Fruit fly (Drosophila melanogaster) whole organism, embryonic: Measurements from ENCODE around the gene CG11279.

Experiments used
- Asciz ChIP-seq: fragments of 200-800 bp; sonication (Bioruptor generic); optimal IDR thresholded peaks from 2 replicates; lab custom pipeline; 2017; ENCODE audit warnings: missing biosample characterization, mild to moderate bottlenecking, missing genetic modification characterization, missing genetic modification reagents
- Atf-2 ChIP-seq: fragments of 200-800 bp; sonication (Bioruptor generic); optimal IDR thresholded peaks from 2 replicates; lab custom pipeline; 2016; ENCODE audit warnings: missing biosample characterization, missing genetic modification characterization
- B-H2 ChIP-seq: fragments of 200-800 bp; sonication (Bioruptor generic); optimal IDR thresholded peaks from 2 replicates; lab custom pipeline; 2018; ENCODE audit warnings: missing biosample characterization, mild to moderate bottlenecking, missing genetic modification characterization
- CG11093 ChIP-seq: fragments of 200-800 bp; sonication (Bioruptor generic); IDR thresholded peaks from 3 replicates; pipeline ENCODE4 v1.3.6; 2022; ENCODE audit warnings: missing biosample characterization, missing genetic modification characterization
- CG12071 ChIP-seq: fragments of 200-800 bp; sonication (Bioruptor generic); optimal IDR thresholded peaks from 3 replicates; lab custom pipeline; 2018; ENCODE audit warnings: missing biosample characterization, mild to moderate bottlenecking, missing genetic modification characterization
- CG12391 ChIP-seq: fragments of 200-800 bp; sonication (Bioruptor generic); optimal IDR thresholded peaks from 3 replicates; lab custom pipeline; 2018; ENCODE audit warnings: missing biosample characterization, mild to moderate bottlenecking, missing genetic modification characterization, moderate library complexity
- CG14860 ChIP-seq: fragments of 200-800 bp; sonication (Bioruptor generic); IDR thresholded peaks from 3 replicates; pipeline ENCODE4 v1.3.6; 2022; ENCODE audit warnings: missing biosample characterization, missing genetic modification characterization; ENCODE audit not compliant: partially characterized antibody
- CG14965 ChIP-seq: fragments of 200-800 bp; sonication (Bioruptor generic); optimal IDR thresholded peaks from 2 replicates; lab custom pipeline; 2016; ENCODE audit warnings: missing biosample characterization, missing genetic modification characterization, borderline replicate concordance
- CG15696 ChIP-seq: fragments of 200-800 bp; sonication (Bioruptor generic); optimal IDR thresholded peaks from 2 replicates; lab custom pipeline; 2019; ENCODE audit warnings: missing biosample characterization, mild to moderate bottlenecking, missing genetic modification characterization, moderate library complexity
- CG17328 ChIP-seq: fragments of 200-800 bp; sonication (Bioruptor generic); IDR thresholded peaks from 2 replicates; pipeline ENCODE4 v1.3.6; 2022; ENCODE audit warnings: missing biosample characterization, missing genetic modification characterization
- CG2875 ChIP-seq: fragments of 200-800 bp; sonication (Bioruptor generic); optimal IDR thresholded peaks from 2 replicates; lab custom pipeline; 2017; ENCODE audit warnings: missing biosample characterization, mild to moderate bottlenecking, missing genetic modification characterization, missing genetic modification reagents
- CG30431 ChIP-seq: fragments of 200-800 bp; sonication (Bioruptor generic); optimal IDR thresholded peaks from 2 replicates; lab custom pipeline; 2017; ENCODE audit warnings: missing biosample characterization, missing genetic modification characterization
- CG31365 ChIP-seq: fragments of 200-800 bp; sonication (Bioruptor generic); optimal IDR thresholded peaks from 2 replicates; lab custom pipeline; 2018; ENCODE audit warnings: missing biosample characterization, mild to moderate bottlenecking, missing genetic modification characterization
- CG31441 ChIP-seq: fragments of 200-800 bp; sonication (Bioruptor generic); IDR thresholded peaks from 2 replicates; pipeline ENCODE4 v1.3.6; 2022; ENCODE audit warnings: missing biosample characterization, missing genetic modification characterization
- CG32532 ChIP-seq: fragments of 200-800 bp; sonication (Bioruptor generic); IDR thresholded peaks from 2 replicates; pipeline ENCODE4 v1.3.6; 2022; ENCODE audit warnings: missing biosample characterization, missing genetic modification characterization
- CG33213 ChIP-seq: fragments of 200-800 bp; sonication (Bioruptor generic); optimal IDR thresholded peaks from 3 replicates; lab custom pipeline; 2016; ENCODE audit warnings: missing biosample characterization, missing genetic modification characterization
- CG4360 ChIP-seq: fragments of 200-800 bp; sonication (Bioruptor generic); IDR thresholded peaks from 2 replicates; pipeline ENCODE4 v1.3.6; 2022; ENCODE audit warnings: missing biosample characterization, missing genetic modification characterization
- CG43689 ChIP-seq: fragments of 200-800 bp; sonication (Bioruptor generic); IDR thresholded peaks from 2 replicates; pipeline ENCODE4 v1.3.6; 2022; ENCODE audit warnings: missing biosample characterization, missing genetic modification characterization
- CG7271 ChIP-seq: fragments of 200-800 bp; sonication (Bioruptor generic); optimal IDR thresholded peaks from 2 replicates; lab custom pipeline; 2018; ENCODE audit warnings: missing biosample characterization, mild to moderate bottlenecking, missing genetic modification characterization, moderate library complexity
- CG7372 ChIP-seq: fragments of 200-800 bp; sonication (Bioruptor generic); IDR thresholded peaks from 2 replicates; pipeline ENCODE4 v1.3.6; 2022; ENCODE audit warnings: missing biosample characterization, missing genetic modification characterization
- CG9932 ChIP-seq: fragments of 200-800 bp; sonication (Bioruptor generic); IDR thresholded peaks from 2 replicates; pipeline ENCODE4 v1.3.6; 2022; ENCODE audit warnings: missing biosample characterization, missing genetic modification characterization
- D ChIP-seq, 2 experiments: fragments of 200-800 bp in 1 of 2; fragments of >200 bp in 1 of 2; sonication (Bioruptor generic) in 1 of 2; optimal IDR thresholded peaks; 2 replicates in 1 of 2; 3 replicates in 1 of 2; lab custom pipeline; 2017; ENCODE audit warnings: mild to moderate bottlenecking in 1 of 2, missing biosample characterization in 1 of 2, missing genetic modification characterization in 1 of 2, missing genetic modification reagents in 1 of 2
- Doc3 ChIP-seq: fragments of 200-800 bp; sonication (Bioruptor generic); IDR thresholded peaks from 3 replicates; pipeline ENCODE4 v1.3.6; 2022; ENCODE audit warnings: missing biosample characterization, missing genetic modification characterization; ENCODE audit not compliant: partially characterized antibody
- Hey ChIP-seq: fragments of 200-800 bp; sonication (Bioruptor generic); optimal IDR thresholded peaks from 3 replicates; lab custom pipeline; 2018; ENCODE audit warnings: missing biosample characterization, mild to moderate bottlenecking, missing genetic modification characterization
- Nf-YC ChIP-seq: fragments of 200-800 bp; optimal IDR thresholded peaks from 3 replicates; lab custom pipeline; 2019; ENCODE audit warnings: missing biosample characterization, mild to moderate bottlenecking, missing genetic modification characterization, moderate library complexity
- bowl ChIP-seq: fragments of 200-800 bp; sonication (Bioruptor generic); IDR thresholded peaks from 2 replicates; pipeline ENCODE4 v1.3.6; 2022; ENCODE audit warnings: missing biosample characterization, missing genetic modification characterization
- bsh ChIP-seq, 2 experiments: fragments of 200-800 bp; sonication (Bioruptor generic); optimal IDR thresholded peaks; 2 replicates each; lab custom pipeline; 2017 to 2018; ENCODE audit warnings: mild to moderate bottlenecking in 2 of 2, missing biosample characterization in 2 of 2, missing genetic modification characterization in 2 of 2, moderate library complexity in 1 of 2
- cad ChIP-seq: fragments of >200 bp; optimal IDR thresholded peaks from 2 replicates; lab custom pipeline; 2017; ENCODE audit warnings: missing biosample characterization, missing genetic modification characterization
- cas ChIP-seq: fragments of 200-800 bp; sonication (Bioruptor generic); IDR thresholded peaks from 2 replicates; pipeline ENCODE4 v1.3.6; 2022; ENCODE audit warnings: missing biosample characterization, missing genetic modification characterization
- cg ChIP-seq: fragments of 200-800 bp; sonication (Bioruptor generic); optimal IDR thresholded peaks from 3 replicates; lab custom pipeline; 2019; ENCODE audit warnings: missing biosample characterization, mild to moderate bottlenecking, missing genetic modification characterization, moderate library complexity
- ci ChIP-seq: fragments of 200-800 bp; sonication (Bioruptor generic); IDR thresholded peaks from 3 replicates; pipeline ENCODE4 v1.3.6; 2022; ENCODE audit warnings: missing biosample characterization, missing genetic modification characterization
- dm ChIP-seq: fragments of 200-800 bp; sonication (Bioruptor generic); optimal IDR thresholded peaks from 3 replicates; lab custom pipeline; 2016; ENCODE audit warnings: missing biosample characterization, missing genetic modification characterization
- dmrt99B ChIP-seq: fragments of 200-800 bp; sonication (Bioruptor generic); optimal IDR thresholded peaks from 2 replicates; lab custom pipeline; 2018; ENCODE audit warnings: missing biosample characterization, mild to moderate bottlenecking, missing genetic modification characterization, moderate library complexity
- eve ChIP-seq, 2 experiments: fragments of >200 bp; optimal IDR thresholded peaks; 2 replicates each; lab custom pipeline; 2017; ENCODE audit warnings: missing biosample characterization in 2 of 2, missing genetic modification characterization in 2 of 2
- gcm ChIP-seq: fragments of 200-800 bp; sonication (Bioruptor generic); optimal IDR thresholded peaks from 2 replicates; lab custom pipeline; 2019; ENCODE audit warnings: missing biosample characterization, mild to moderate bottlenecking, missing genetic modification characterization, moderate library complexity
- grn ChIP-seq: fragments of 200-800 bp; sonication (Bioruptor generic); optimal IDR thresholded peaks from 3 replicates; lab custom pipeline; 2017; ENCODE audit warnings: missing biosample characterization, missing genetic modification characterization
- odd ChIP-seq: fragments of 200-800 bp; sonication (Bioruptor generic); optimal IDR thresholded peaks from 2 replicates; lab custom pipeline; 2017; ENCODE audit warnings: missing biosample characterization, mild to moderate bottlenecking, missing genetic modification characterization
- onecut ChIP-seq: fragments of 200-800 bp; sonication (Bioruptor generic); IDR thresholded peaks from 2 replicates; pipeline ENCODE4 v1.3.6; 2022; ENCODE audit warnings: missing biosample characterization, missing genetic modification characterization
- otp ChIP-seq: fragments of 200-800 bp; sonication (Bioruptor generic); IDR thresholded peaks from 3 replicates; pipeline ENCODE4, ENCODE4 v1.3.6; 2022; ENCODE audit warnings: missing biosample characterization, missing genetic modification characterization
- row ChIP-seq: fragments of 200-800 bp; sonication (Bioruptor generic); IDR thresholded peaks from 3 replicates; pipeline ENCODE4 v1.3.6; 2022; ENCODE audit warnings: missing biosample characterization, missing genetic modification characterization
- scrt ChIP-seq: fragments of 200-800 bp; sonication (Bioruptor generic); optimal IDR thresholded peaks from 2 replicates; lab custom pipeline; 2018; ENCODE audit warnings: missing biosample characterization, mild to moderate bottlenecking, missing genetic modification characterization, moderate library complexity
- sna ChIP-seq: fragments of 200-800 bp; sonication (Bioruptor generic); IDR thresholded peaks from 2 replicates; pipeline ENCODE4 v1.3.6; 2022; ENCODE audit warnings: missing biosample characterization, missing genetic modification characterization; ENCODE audit not compliant: partially characterized antibody
- tap ChIP-seq: fragments of 200-800 bp; optimal IDR thresholded peaks from 3 replicates; lab custom pipeline; 2019; ENCODE audit warnings: missing biosample characterization, mild to moderate bottlenecking, missing genetic modification characterization, moderate library complexity
- tio ChIP-seq: fragments of 200-800 bp; sonication (Bioruptor generic); optimal IDR thresholded peaks from 2 replicates; lab custom pipeline; 2017; ENCODE audit warnings: missing biosample characterization, missing genetic modification characterization, inconsistent platforms
- tll ChIP-seq, 2 experiments: fragments of 200-800 bp in 1 of 2; fragments of >200 bp in 1 of 2; sonication (Bioruptor generic) in 1 of 2; optimal IDR thresholded peaks; 2 replicates each; lab custom pipeline; 2017 to 2019; ENCODE audit warnings: missing biosample characterization in 2 of 2, missing genetic modification characterization in 2 of 2, mild to moderate bottlenecking in 1 of 2, moderate library complexity in 1 of 2
- trem ChIP-seq: fragments of 200-800 bp; optimal IDR thresholded peaks from 3 replicates; lab custom pipeline; 2019; ENCODE audit warnings: missing biosample characterization, mild to moderate bottlenecking, missing genetic modification characterization, moderate library complexity
- vfl ChIP-seq: fragments of 200-800 bp; sonication (Bioruptor generic); optimal IDR thresholded peaks from 2 replicates; lab custom pipeline; 2016; ENCODE audit warnings: missing biosample characterization, missing genetic modification characterization
- vvl ChIP-seq: fragments of 200-800 bp; sonication (Bioruptor generic); IDR thresholded peaks from 2 replicates; pipeline ENCODE4 v1.3.6; 2022; ENCODE audit warnings: missing biosample characterization, missing genetic modification characterization
- zen ChIP-seq: fragments of 200-800 bp; sonication (Bioruptor generic); optimal IDR thresholded peaks from 3 replicates; lab custom pipeline; 2018; ENCODE audit warnings: missing biosample characterization, mild to moderate bottlenecking, missing genetic modification characterization, moderate library complexity
- zen2 ChIP-seq: fragments of 200-800 bp; sonication (Bioruptor generic); IDR thresholded peaks from 3 replicates; pipeline ENCODE4 v1.3.6; 2022; ENCODE audit warnings: missing biosample characterization, missing genetic modification characterization; ENCODE audit not compliant: partially characterized antibody

The CG11279 gene

DNA sequence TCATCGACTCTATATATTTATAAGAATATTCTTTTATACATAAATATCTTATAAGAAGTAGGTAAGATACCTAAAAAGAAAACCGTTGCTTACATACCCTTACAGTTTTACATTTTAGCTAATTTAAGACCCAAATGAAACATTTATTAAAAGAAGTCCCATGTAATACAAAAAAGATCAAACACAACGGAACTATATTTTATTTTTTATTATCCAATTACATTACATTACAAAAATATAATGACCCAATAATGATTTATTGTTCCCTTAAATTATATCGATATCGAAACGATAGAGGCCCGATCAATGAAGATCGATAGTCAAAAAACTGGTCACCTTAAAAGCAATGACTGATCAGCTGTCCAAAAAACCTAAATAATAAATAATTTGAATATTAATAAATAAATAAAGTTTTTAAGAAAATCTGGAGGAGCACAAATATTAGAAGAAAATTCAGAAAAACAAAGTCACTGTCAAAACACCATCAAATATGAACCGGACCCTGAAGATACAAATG lies 38.8 kb upstream of the CG11279 start (continued):
- TF ChIP-seq zen2 (no peak; the same call in 2 of the 3 replicates), tio (no peak), vvl (GFP tag; lab: Robert Waterston, UW) (no peak), CG43689 (no peak), CG4360 (no peak), gcm (GFP tag; lab: Kevin White, UChicago) (no peak), CG7271 (tag; lab: Kevin White, UChicago) (no peak), CG33213 (GFP tag; lab: Kevin White, UChicago) (no peak), trem (tag; lab: Kevin White, UChicago) (peak; percentile 52), CG12071 (GFP tag; lab: Kevin White, UChicago) (no peak), Atf-2 (GFP tag; lab: Kevin White, UChicago) (no peak), zen (tag; lab: Kevin White, UChicago) (peak; percentile 67), otp (GFP tag; lab: Robert Waterston, UW) (no peak), CG32532 (GFP tag; lab: Robert Waterston, UW) (no peak), CG12391 (tag; lab: Kevin White, UChicago) (peak; percentile 10), bsh (GFP tag; optimal IDR thresholded peaks at IDR 0.05; lab: Kevin White, UChicago) (no peak), tll (GFP tag; optimal IDR thresholded peaks at IDR 0.05; lab: Kevin White, UChicago) (no peak), cad (no peak), row (peak; percentile 44; the same call in 2 of the 3 replicates), Asciz (GFP tag; lab: Kevin White, UChicago) (no peak), Doc3 (GFP tag; lab: Robert Waterston, UW) (peak; percentile 69), dmrt99B (tag; lab: Kevin White, UChicago) (no peak), scrt (GFP tag; lab: Kevin White, UChicago) (no peak), CG31365 (no peak), dm (GFP tag; lab: Kevin White, UChicago) (no peak), CG2875 (GFP tag; lab: Kevin White, UChicago) (no peak), CG14965 (GFP tag; lab: Kevin White, UChicago) (no peak), CG30431 (GFP tag; lab: Kevin White, UChicago) (no peak), bowl (GFP tag; lab: Robert Waterston, UW) (no peak), grn (no peak), Nf-YC (tag; lab: Kevin White, UChicago) (no peak), CG11093 (GFP tag; lab: Robert Waterston, UW) (no peak), D (optimal IDR thresholded peaks at IDR 0.05; lab: Kevin White, UChicago) (no peak), D (GFP tag; optimal IDR thresholded peaks at IDR 0.05; lab: Kevin White, UChicago) (no peak), CG14860 (0 out of 3 replicates have a peak, but pooled peaks have one; percentile 49), ci (GFP tag; lab: Robert Waterston, UW) (no peak), cas (GFP tag; lab: Robert Waterston, UW) (no peak), odd (GFP tag; lab: Kevin White, UChicago) (no peak), eve (GFP tag; optimal IDR thresholded peaks at IDR 0.05; lab: Kevin White, UChicago) (no peak), CG9932 (GFP tag; lab: Robert Waterston, UW) (no peak), CG7372 (GFP tag; lab: Robert Waterston, UW) (no peak), CG17328 (no peak), CG15696 (tag; lab: Kevin White, UChicago) (no peak), cg (no peak), tap (tag; lab: Kevin White, UChicago) (no peak), CG31441 (0 out of 2 replicates have a peak, but pooled peaks have one; percentile 17), Hey (tag; lab: Kevin White, UChicago) (no peak), B-H2 (no peak), vfl (no peak), onecut (GFP tag; lab: Robert Waterston, UW) (no peak), sna (GFP tag; lab: Robert Waterston, UW) (peak; percentile 65)
